Worm (Caenorhabditis elegans) whole organism, L2 larva: Measurements from ENCODE around the gene lig-4.

Source experiments
- ZK546.5 ChIP-seq: sonication (generic microtip); optimal IDR thresholded peaks from 2 replicates; lab custom pipeline; 2017; ENCODE audit warnings: missing biosample characterization, missing genetic modification characterization
- blmp-1 ChIP-seq: sonication (generic microtip); optimal IDR thresholded peaks from 2 replicates; lab custom pipeline; 2017; ENCODE audit warnings: missing genetic modification characterization, mild to moderate bottlenecking, missing compliant biosample characterization, antibody characterized with exemption, moderate library complexity; ENCODE audit not compliant: insufficient read depth
- ceh-82 ChIP-seq: fragments of 150-350 bp; optimal IDR thresholded peaks from 2 replicates; lab custom pipeline; 2014; ENCODE audit warnings: missing biosample characterization, missing genetic modification characterization
- egl-27 ChIP-seq: sonication (generic microtip); optimal IDR thresholded peaks from 3 replicates; lab custom pipeline; 2017; ENCODE audit warnings: missing biosample characterization, missing genetic modification reagents, missing genetic modification characterization
- lin-13 ChIP-seq: fragments of 150-350 bp; optimal IDR thresholded peaks from 2 replicates; lab custom pipeline; 2014; ENCODE audit warnings: missing biosample characterization, missing genetic modification reagents, missing genetic modification characterization
- lsy-2 ChIP-seq, 2 experiments: fragments of 150-350 bp in 1 of 2; sonication (generic microtip) in 1 of 2; optimal IDR thresholded peaks; 2 replicates each; lab custom pipeline; 2014 to 2017; ENCODE audit warnings: missing biosample characterization in 2 of 2, missing genetic modification characterization in 2 of 2
- nhr-11 ChIP-seq: fragments of 150-350 bp; optimal IDR thresholded peaks from 2 replicates; lab custom pipeline; 2014; ENCODE audit warnings: missing biosample characterization, missing genetic modification characterization
- skn-1 ChIP-seq: sonication (generic microtip); optimal IDR thresholded peaks from 2 replicates; lab custom pipeline; 2017; ENCODE audit warnings: missing biosample characterization, missing genetic modification characterization
- snpc-4 ChIP-seq: fragments of 150-350 bp; optimal IDR thresholded peaks from 2 replicates; lab custom pipeline; 2014; ENCODE audit warnings: missing biosample characterization, missing genetic modification characterization

ce11 chrIII:7544211-7544610 lies 22.9 kb downstream of the lig-4 start:
- TF ChIP-seq snpc-4 (no peak), blmp-1 (tag; lab: Kevin White, UChicago) (peak; percentile 4), lsy-2 (tag; optimal IDR thresholded peaks at IDR 0.05; lab: Kevin White, UChicago) (peak in 1 of 2 experiments; percentile 52), nhr-11 (no peak), lin-13 (GFP tag; lab: Kevin White, UChicago) (no peak), ZK546.5 (tag; lab: Kevin White, UChicago) (no peak), ceh-82 (no peak), skn-1 (tag; lab: Kevin White, UChicago) (no peak), egl-27 (tag; lab: Kevin White, UChicago) (no peak)
